Fruit fly (Drosophila melanogaster): ENCODE measurements around the gene CG18304.

CG18304 gene

DNA sequence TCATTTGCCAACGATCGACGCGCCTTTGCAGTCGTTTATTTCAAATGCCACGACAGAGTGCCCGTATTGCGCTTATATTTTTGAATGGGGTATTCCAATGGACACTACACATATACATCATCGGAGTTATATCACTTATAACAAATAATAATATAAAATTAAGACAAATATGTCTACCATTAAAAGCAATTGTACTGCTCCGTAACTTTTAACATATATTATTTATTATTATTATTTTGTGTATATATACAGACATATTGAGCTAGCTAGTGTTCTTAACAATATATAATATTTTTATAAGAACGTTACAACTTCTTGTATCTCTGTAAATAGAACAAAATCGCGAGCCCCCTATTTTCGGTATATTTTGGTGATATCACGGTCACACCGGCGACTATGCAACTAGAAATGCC lies 21.4 kb upstream of the CG18304 start, which contains the start of the genes sip2 and Coprox (continued):
- TF ChIP-seq CG14965 (GFP tag; optimal IDR thresholded peaks at IDR 0.05; ENCODE audit: borderline replicate concordance) (no peak), CG3163 (GFP tag; optimal IDR thresholded peaks at IDR 0.05) (no peak), CG32532 (GFP tag; IDR thresholded peaks at IDR 0.05) (peak; percentile 78), CG14014 (GFP tag; IDR thresholded peaks at IDR 0.05) (peak; percentile 59), kni (GFP tag; optimal IDR thresholded peaks at IDR 0.05) (peak; percentile 30), CG31224 (GFP tag; IDR thresholded peaks at IDR 0.05) (peak; percentile 48; the same call in 1 of the 2 replicates), CG14441 (GFP tag; IDR thresholded peaks at IDR 0.05) (0 out of 2 replicates have a peak, but pooled peaks have one; percentile 46), Ets65A (GFP tag) (peak; percentile 67), E2f1 (GFP tag; IDR thresholded peaks at IDR 0.05) (peak; percentile 41), Trl (optimal IDR thresholded peaks at IDR 0.05) (no peak), Trl (GFP tag; optimal IDR thresholded peaks at IDR 0.05) (no peak), CG8290 (GFP tag; optimal IDR thresholded peaks at IDR 0.05) (peak; percentile 42), CG8290 (tag; optimal IDR thresholded peaks at IDR 0.05) (no peak), CG12942 (GFP tag; optimal IDR thresholded peaks at IDR 0.05) (peak; percentile 50), phol (tag; optimal IDR thresholded peaks at IDR 0.05) (peak; percentile 76), Lhr (GFP tag; optimal IDR thresholded peaks at IDR 0.05) (peak; percentile 33), BEAF-32 (GFP tag; optimal IDR thresholded peaks at IDR 0.05) (peak; percentile 35), CG2678 (tag; optimal IDR thresholded peaks at IDR 0.05) (peak; percentile 86), Hr3 (GFP tag; optimal IDR thresholded peaks at IDR 0.05) (peak; percentile 74), TFAM (GFP tag; optimal IDR thresholded peaks at IDR 0.05) (no peak), sob (GFP tag; IDR thresholded peaks at IDR 0.05) (0 out of 2 replicates have a peak, but pooled peaks have one; percentile 34), cas (GFP tag; IDR thresholded peaks at IDR 0.05) (no peak), CG10462 (GFP tag; optimal IDR thresholded peaks at IDR 0.05) (peak; percentile 6), CG1529 (GFP tag; optimal IDR thresholded peaks at IDR 0.05) (peak; percentile 1), CrebB (tag; optimal IDR thresholded peaks at IDR 0.05) (peak; percentile 50), Myb (GFP tag; optimal IDR thresholded peaks at IDR 0.05) (peak; percentile 70), lbe (GFP tag; optimal IDR thresholded peaks at IDR 0.05) (peak; percentile 15), CG33557 (GFP tag; optimal IDR thresholded peaks at IDR 0.05) (peak; percentile 62), CG13775 (GFP tag; optimal IDR thresholded peaks at IDR 0.05) (peak; percentile 68), caup (GFP tag; optimal IDR thresholded peaks at IDR 0.05; ENCODE audit: severe bottlenecking) (peak; percentile 50), CG10366 (GFP tag; IDR thresholded peaks at IDR 0.05) (peak; percentile 39; the same call in 1 of the 2 replicates), D19A (tag; optimal IDR thresholded peaks at IDR 0.05) (peak; percentile 37), ase (GFP tag; IDR thresholded peaks at IDR 0.05) (0 out of 3 replicates have a peak, but pooled peaks have one; percentile 30), ranshi (GFP tag; IDR thresholded peaks at IDR 0.05) (peak; percentile 54; the same call in 1 of the 2 replicates), az2 (GFP tag; optimal IDR thresholded peaks at IDR 0.05) (peak; percentile 63), CG17385 (GFP tag; optimal IDR thresholded peaks at IDR 0.05) (peak; percentile 62), wor (GFP tag; IDR thresholded peaks at IDR 0.05) (no peak), zen (tag; optimal IDR thresholded peaks at IDR 0.05) (peak; percentile 64), CG7963 (GFP tag; IDR thresholded peaks at IDR 0.05; ENCODE audit: partially characterized antibody) (no peak), CG9932 (GFP tag; IDR thresholded peaks at IDR 0.05) (peak; percentile 71), CG1602 (GFP tag; optimal IDR thresholded peaks at IDR 0.05) (peak; percentile 52), Fer3 (tag; optimal IDR thresholded peaks at IDR 0.05) (peak; percentile 72), B-H1 (GFP tag; IDR thresholded peaks at IDR 0.05) (no peak; the same call in 2 of the 3 replicates), CG9727 (GFP tag; optimal IDR thresholded peaks at IDR 0.05) (peak; percentile 69), Chrac-16 (GFP tag; optimal IDR thresholded peaks at IDR 0.05) (peak; percentile 50), Awh (GFP tag; IDR thresholded peaks at IDR 0.05) (peak; percentile 32; the same call in 1 of the 2 replicates), prd (optimal IDR thresholded peaks at IDR 0.05) (no peak), prd (GFP tag; IDR thresholded peaks at IDR 0.05) (peak; percentile 62), esg (GFP tag; conservative IDR thresholded peaks at IDR 0.05) (peak; percentile 55), CG7786 (GFP tag; optimal IDR thresholded peaks at IDR 0.05) (no peak), CG13894 (tag; optimal IDR thresholded peaks at IDR 0.05) (peak; percentile 73)
